Worm (Caenorhabditis elegans): ENCODE results near the gene Y38C1BA.1.

DNA sequence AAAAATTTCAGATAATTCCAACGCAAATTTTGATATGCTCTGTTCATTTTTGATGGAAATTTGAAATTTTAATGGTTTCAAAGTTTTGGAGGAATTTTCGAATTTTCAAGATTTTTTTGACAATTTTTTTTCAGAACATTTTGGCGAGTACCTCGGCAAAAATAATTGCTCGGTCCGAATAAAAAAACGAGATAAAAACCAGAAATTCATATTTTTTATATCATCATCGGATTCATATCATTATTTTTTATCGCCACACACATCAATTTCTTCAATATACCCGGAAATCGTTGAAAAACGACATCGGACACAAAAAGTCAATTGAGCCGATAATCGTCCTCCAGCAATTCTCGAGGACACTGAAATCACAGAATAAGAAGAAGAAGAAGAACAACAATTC lies 12.0 kb downstream of the Y38C1BA.1 start:
- TF ChIP-seq pqm-1 (tag; optimal IDR thresholded peaks at IDR 0.05), result no peak
- no peak for TF ChIP-seq dve-1 (tag; optimal IDR thresholded peaks at IDR 0.05)
- no peak for TF ChIP-seq lin-11 (tag; optimal IDR thresholded peaks at IDR 0.05)
- TF ChIP-seq pat-9 (tag; optimal IDR thresholded peaks at IDR 0.05), result no peak
- TF ChIP-seq ceh-22 (tag; optimal IDR thresholded peaks at IDR 0.05), result no peak
- no peak for TF ChIP-seq C38D4.7 (GFP tag; optimal IDR thresholded peaks at IDR 0.05)
- no peak for TF ChIP-seq pax-1 (tag; optimal IDR thresholded peaks at IDR 0.05)
- TF ChIP-seq hlh-30 (tag; optimal IDR thresholded peaks at IDR 0.05; ENCODE audit: insufficient read depth), result no peak
- TF ChIP-seq ama-1 (optimal IDR thresholded peaks at IDR 0.05), result no peak
- TF ChIP-seq nhr-11 (tag; optimal IDR thresholded peaks at IDR 0.05), result no peak
- TF ChIP-seq ets-4 (tag; optimal IDR thresholded peaks at IDR 0.05), result no peak
- TF ChIP-seq hlh-15 (tag; optimal IDR thresholded peaks at IDR 0.05), result no peak
- TF ChIP-seq ceh-18 (tag; optimal IDR thresholded peaks at IDR 0.05), result no peak
